Worm (Caenorhabditis elegans): ENCODE measurements around the gene C33A12.3.

C33A12.3 gene

ce11 chrIV:9512836-9513235, at the start of gene C33A12.3:
Gene C33A12.3 (minus strand): TSS chrIV:9513002.
- TF ChIP-seq nhr-41 (GFP tag; IDR thresholded peaks at IDR 0.05) (no peak), hlh-30 (tag; optimal IDR thresholded peaks at IDR 0.05; ENCODE audit: insufficient read depth) (peak; percentile 58), pha-4 (GFP tag; IDR thresholded peaks at IDR 0.05) (no peak), pha-4 (tag; optimal IDR thresholded peaks at IDR 0.05) (no peak)

DNA sequence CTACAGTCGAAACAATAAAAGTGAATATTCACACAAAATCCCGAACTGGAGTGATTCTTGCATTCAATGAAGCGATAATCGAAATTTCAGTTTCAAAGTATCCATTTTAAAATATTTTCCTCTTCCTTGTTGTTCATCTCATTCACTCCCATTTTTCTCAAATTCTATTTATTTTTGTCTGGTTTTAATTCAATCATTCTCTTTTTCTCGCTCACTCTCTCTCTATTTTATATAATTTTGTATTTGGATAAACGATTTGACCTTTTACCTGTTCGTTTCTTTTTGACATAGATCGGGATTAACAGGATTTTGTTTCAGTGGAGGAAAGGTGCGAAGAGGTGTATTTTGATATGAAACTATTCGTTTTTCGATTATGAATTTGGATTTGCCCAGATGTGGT, 33.2 kb upstream of the C33A12.3 start, which contains the start of gene T05A1.5:
Gene T05A1.5 (plus strand): TSS at position 301 of the 400 bp plus-strand sequence.
- TF ChIP-seq egl-43 (GFP tag; IDR thresholded peaks at IDR 0.05) (no peak), ceh-20 (GFP tag; IDR thresholded peaks at IDR 0.05) (no peak), ceh-44 (GFP tag; IDR thresholded peaks at IDR 0.05) (no peak), fos-1 (tag; optimal IDR thresholded peaks at IDR 0.05) (no peak), F26F4.8 (GFP tag; conservative IDR thresholded peaks at IDR 0.05) (no peak), zip-2 (tag; optimal IDR thresholded peaks at IDR 0.05) (no peak), aly-2 (tag; optimal IDR thresholded peaks at IDR 0.05) (no peak), zfp-3 (GFP tag; conservative IDR thresholded peaks at IDR 0.05) (no peak), spr-3 (GFP tag; optimal IDR thresholded peaks at IDR 0.05) (no peak), vab-7 (GFP tag; IDR thresholded peaks at IDR 0.05) (no peak), Y105C5A.15 (GFP tag; IDR thresholded peaks at IDR 0.05) (no peak), lim-7 (GFP tag; IDR thresholded peaks at IDR 0.05) (no peak), nhr-48 (tag; optimal IDR thresholded peaks at IDR 0.05) (no peak), ceh-82 (tag; optimal IDR thresholded peaks at IDR 0.05) (no peak), gei-8 (GFP tag; optimal IDR thresholded peaks at IDR 0.05) (no peak), madf-5 (GFP tag; IDR thresholded peaks at IDR 0.05) (no peak), F49E8.2 (tag; optimal IDR thresholded peaks at IDR 0.05; ENCODE audit: borderline replicate concordance) (no peak), nhr-28 (tag; optimal IDR thresholded peaks at IDR 0.05) (no peak), nhr-6 (tag; optimal IDR thresholded peaks at IDR 0.05) (no peak), F10B5.3 (tag; optimal IDR thresholded peaks at IDR 0.05) (no peak)

DNA sequence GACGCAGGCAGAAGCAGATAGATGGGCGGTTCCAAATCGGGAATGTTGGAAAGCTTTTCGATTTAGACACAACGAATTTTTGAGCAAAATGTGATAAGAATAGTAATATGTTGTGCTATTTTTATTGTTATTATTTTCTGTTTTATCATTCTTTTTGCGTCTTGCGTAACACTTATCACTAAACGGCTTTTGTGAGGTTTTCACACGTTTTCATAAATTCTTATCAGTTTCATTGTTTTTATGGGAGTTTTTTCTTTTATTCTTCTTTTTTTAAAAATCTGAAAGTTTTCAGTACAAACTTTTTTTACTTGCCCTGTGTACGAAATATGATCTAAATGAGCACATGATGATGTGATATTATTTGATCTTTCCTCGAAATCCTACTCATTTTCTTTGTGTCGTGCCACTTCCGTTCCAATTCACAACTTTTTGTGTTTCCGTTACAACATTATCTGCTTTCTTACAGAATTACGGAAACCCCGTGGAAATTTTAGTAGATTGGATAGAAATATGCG, 27.6 kb upstream of the C33A12.3 start, which contains the start of gene fbl-1:
Gene fbl-1 (plus strand): TSS at position 465 of the 515 bp plus-strand sequence.
- TF ChIP-seq hlh-11 (tag; optimal IDR thresholded peaks at IDR 0.05) (peak; percentile 29), pqm-1 (tag; optimal IDR thresholded peaks at IDR 0.05) (peak; percentile 69), php-3 (GFP tag; IDR thresholded peaks at IDR 0.05) (peak; percentile 84), madf-5 (GFP tag; IDR thresholded peaks at IDR 0.05) (no peak), unc-62 (GFP tag; optimal IDR thresholded peaks at IDR 0.05 in 1 of 2) (peak in 1 of 2 experiments; percentile 71), unc-62 (tag; optimal IDR thresholded peaks at IDR 0.05) (no peak), dmd-6 (GFP tag; IDR thresholded peaks at IDR 0.05) (peak; percentile 50; the same call in 1 of the 2 replicates)

DNA sequence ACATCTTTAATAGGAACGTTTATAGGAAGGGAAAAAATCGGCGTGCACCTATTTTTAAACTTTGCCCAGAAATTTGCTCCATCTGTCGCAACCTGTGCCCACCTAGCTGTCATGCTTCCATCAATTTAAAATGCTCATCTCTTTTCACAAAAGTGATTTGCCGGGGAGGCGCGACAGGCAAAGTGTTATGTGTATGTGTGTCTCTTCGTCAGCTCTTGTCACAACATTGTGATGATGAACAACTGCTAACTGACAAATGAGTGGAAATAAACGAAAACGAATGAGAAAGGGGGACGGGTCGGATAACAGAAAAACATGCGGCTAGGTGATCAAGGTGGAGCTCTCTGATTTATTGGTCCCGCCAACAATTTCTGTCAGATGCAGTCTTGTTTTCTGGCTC, 25.4 kb upstream of the C33A12.3 start:
- TF ChIP-seq nhr-11 (tag; optimal IDR thresholded peaks at IDR 0.05) (no peak), hlh-30 (tag; optimal IDR thresholded peaks at IDR 0.05; ENCODE audit: insufficient read depth) (peak; percentile 16), daf-16 (GFP tag; optimal IDR thresholded peaks at IDR 0.05) (peak in 1 of 2 experiments; percentile 81), daf-16 (tag; optimal IDR thresholded peaks at IDR 0.05) (no peak), unc-62 (GFP tag; optimal IDR thresholded peaks at IDR 0.05 in 1 of 2) (peak in 1 of 2 experiments; percentile 95), unc-62 (tag; optimal IDR thresholded peaks at IDR 0.05) (no peak), tra-1 (GFP tag; IDR thresholded peaks at IDR 0.05) (peak; percentile 86), R02D3.7 (tag; optimal IDR thresholded peaks at IDR 0.05) (no peak), dmd-6 (GFP tag; IDR thresholded peaks at IDR 0.05) (peak; percentile 84), lin-38 (GFP tag; IDR thresholded peaks at IDR 0.05) (no peak), cey-2 (tag; optimal IDR thresholded peaks at IDR 0.05; ENCODE audit: borderline replicate concordance, insufficient read depth) (no peak), ceh-28 (tag; optimal IDR thresholded peaks at IDR 0.05) (no peak), hlh-11 (tag; optimal IDR thresholded peaks at IDR 0.05) (peak; percentile 40), ceh-20 (GFP tag; IDR thresholded peaks at IDR 0.05) (peak; percentile 67; the same call in 1 of the 2 replicates), lin-15B (tag; optimal IDR thresholded peaks at IDR 0.05) (no peak), php-3 (GFP tag; IDR thresholded peaks at IDR 0.05) (no peak)
